Worm (Caenorhabditis elegans) whole organism, L3 larva: ENCODE measurements around the gene R05G6.10.

Experiments used
- lin-39 ChIP-seq: fragments of 150-350 bp; optimal IDR thresholded peaks from 2 replicates; lab custom pipeline; 2018; ENCODE audit warnings: missing biosample characterization, missing genetic modification reagents, missing genetic modification characterization
- nhr-12 ChIP-seq: fragments of 150-350 bp; optimal IDR thresholded peaks from 2 replicates; lab custom pipeline; 2014; ENCODE audit warnings: missing biosample characterization, missing genetic modification characterization
- nhr-77 ChIP-seq: fragments of 150-350 bp; optimal IDR thresholded peaks from 2 replicates; lab custom pipeline; 2014; ENCODE audit warnings: missing biosample characterization, missing genetic modification characterization

DNA sequence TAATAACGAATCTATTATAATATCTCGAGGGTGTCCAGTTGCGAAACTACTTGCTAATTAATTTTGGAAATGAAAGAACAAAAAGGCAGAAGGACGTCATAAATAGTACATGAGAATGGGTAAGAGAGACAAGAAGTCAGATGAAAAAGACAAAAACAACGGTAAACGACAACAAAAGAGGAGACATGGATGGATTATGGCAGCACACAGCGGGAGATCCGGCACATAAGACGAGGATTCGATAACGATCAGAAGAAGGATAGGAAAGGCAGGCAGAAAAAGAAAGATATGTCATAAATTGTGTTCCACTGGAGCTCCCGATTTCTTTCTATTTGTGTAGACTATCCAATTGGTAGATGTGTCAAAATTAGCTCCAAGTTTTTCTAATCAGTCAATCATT lies 20.7 kb downstream of the R05G6.10 start:
- TF ChIP-seq nhr-12 (no peak), nhr-77 (tag; lab: Kevin White, UChicago) (no peak), lin-39 (no peak)
